Fruit fly (Drosophila melanogaster): ENCODE results near the gene Mitofilin.

The Mitofilin gene

DNA sequence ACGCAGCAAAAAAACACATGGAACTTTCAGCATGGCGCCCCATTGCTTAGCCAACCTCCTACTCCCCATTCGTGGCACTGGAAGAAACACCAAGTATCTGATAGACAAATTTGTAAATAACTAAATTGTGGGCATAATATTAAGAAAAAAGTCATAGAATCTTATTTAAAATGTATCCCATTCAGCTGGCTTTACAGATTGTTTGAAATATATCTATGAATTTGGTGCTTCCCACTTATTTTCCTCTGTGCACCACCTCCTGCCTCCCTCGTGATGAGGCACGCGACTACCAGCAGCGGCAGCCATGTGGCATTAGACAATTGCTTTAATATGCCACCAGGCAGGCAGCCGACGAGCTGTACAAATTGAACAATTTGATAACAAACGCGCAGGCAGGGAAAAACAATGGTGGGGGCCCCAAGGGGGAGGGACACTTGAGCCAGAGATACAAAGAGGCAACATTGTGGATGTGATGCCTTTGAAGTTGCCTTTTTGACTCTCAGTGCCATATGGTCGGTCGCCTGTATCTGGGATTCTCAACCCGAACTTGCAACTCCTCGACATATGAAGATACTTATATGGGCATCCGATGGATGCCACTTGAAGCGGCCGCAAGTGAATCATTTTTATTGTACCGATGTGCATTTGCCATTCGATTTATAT lies 26.1 kb upstream of the Mitofilin start (continued):
- peak; percentile 95 for TF ChIP-seq twi (tag; optimal IDR thresholded peaks at IDR 0.05)
- no peak for TF ChIP-seq dan (GFP tag; IDR thresholded peaks at IDR 0.05)
- peak; percentile 64 for TF ChIP-seq CG11398 (GFP tag; optimal IDR thresholded peaks at IDR 0.05)
- peak; percentile 81 for TF ChIP-seq Dek (tag; optimal IDR thresholded peaks at IDR 0.05)
- peak; percentile 72 for TF ChIP-seq B-H1 (GFP tag; IDR thresholded peaks at IDR 0.05)
- TF ChIP-seq Hmr (GFP tag; optimal IDR thresholded peaks at IDR 0.05): peak; percentile 88
- TF ChIP-seq CG11456 (GFP tag; IDR thresholded peaks at IDR 0.05): peak; percentile 72
- no peak for TF ChIP-seq ab (GFP tag; optimal IDR thresholded peaks at IDR 0.05)
- peak; percentile 69 for TF ChIP-seq Camta (GFP tag; optimal IDR thresholded peaks at IDR 0.05)
- TF ChIP-seq vnd (GFP tag; IDR thresholded peaks at IDR 0.05; ENCODE audit: partially characterized antibody): no peak
- TF ChIP-seq zen2 (GFP tag; IDR thresholded peaks at IDR 0.05; ENCODE audit: partially characterized antibody): no peak
- TF ChIP-seq Hr51 (GFP tag; optimal IDR thresholded peaks at IDR 0.05): peak; percentile 35 to 83
- peak; percentile 76 for TF ChIP-seq phol (tag; optimal IDR thresholded peaks at IDR 0.05)
- peak; percentile 79 for TF ChIP-seq crol (GFP tag; IDR thresholded peaks at IDR 0.05)
- peak; percentile 82 for TF ChIP-seq Xbp1 (GFP tag; optimal IDR thresholded peaks at IDR 0.05)
- TF ChIP-seq CG18764 (GFP tag; optimal IDR thresholded peaks at IDR 0.05): peak; percentile 55
- peak in 1 of 2 experiments; percentile 20 for TF ChIP-seq crp (GFP tag; optimal IDR thresholded peaks at IDR 0.05)
- peak; percentile 66 for TF ChIP-seq tx (GFP tag; optimal IDR thresholded peaks at IDR 0.05)
- TF ChIP-seq lilli (GFP tag; optimal IDR thresholded peaks at IDR 0.05): peak; percentile 76
- TF ChIP-seq H2.0 (GFP tag; IDR thresholded peaks at IDR 0.05): peak; percentile 83
- peak; percentile 84 for TF ChIP-seq CG6689 (GFP tag; IDR thresholded peaks at IDR 0.05)
- TF ChIP-seq odd (GFP tag; optimal IDR thresholded peaks at IDR 0.05): peak; percentile 68
- peak; percentile 32 for TF ChIP-seq Sry-δ (GFP tag; optimal IDR thresholded peaks at IDR 0.05)
- TF ChIP-seq bigmax (GFP tag; optimal IDR thresholded peaks at IDR 0.05): no peak
- peak; percentile 50; the same call in 2 of the 3 replicates for TF ChIP-seq CG7357 (GFP tag; IDR thresholded peaks at IDR 0.05)
- peak; percentile 74 for TF ChIP-seq CG11695 (GFP tag; IDR thresholded peaks at IDR 0.05)
- peak; percentile 38 for TF ChIP-seq sima (GFP tag; optimal IDR thresholded peaks at IDR 0.05)
- TF ChIP-seq so (GFP tag; IDR thresholded peaks at IDR 0.05): peak; percentile 82
- TF ChIP-seq CG12769 (tag; optimal IDR thresholded peaks at IDR 0.05): peak; percentile 92
- TF ChIP-seq CG6175 (GFP tag; IDR thresholded peaks at IDR 0.05): peak; percentile 57; the same call in 1 of the 3 replicates
- TF ChIP-seq HmgZ (tag; optimal IDR thresholded peaks at IDR 0.05): peak; percentile 78
- TF ChIP-seq CG12659 (GFP tag; optimal IDR thresholded peaks at IDR 0.05): peak; percentile 81
- TF ChIP-seq Antp (GFP tag; optimal IDR thresholded peaks at IDR 0.05): peak; percentile 69
- peak; percentile 72 for TF ChIP-seq dmrt11E (tag; optimal IDR thresholded peaks at IDR 0.05)
- TF ChIP-seq Nf-YC (tag; optimal IDR thresholded peaks at IDR 0.05): peak; percentile 47
- TF ChIP-seq Sin3A (optimal IDR thresholded peaks at IDR 0.05): no peak
- peak; percentile 42 for TF ChIP-seq Dip3 (GFP tag; optimal IDR thresholded peaks at IDR 0.05)
- TF ChIP-seq sens (GFP tag): peak; percentile 97
- no peak for TF ChIP-seq Dp (GFP tag; optimal IDR thresholded peaks at IDR 0.05)
- peak; percentile 14 for TF ChIP-seq Lhr (GFP tag; optimal IDR thresholded peaks at IDR 0.05)
- peak; percentile 75 for TF ChIP-seq CG17328 (GFP tag; IDR thresholded peaks at IDR 0.05)
- no peak for TF ChIP-seq Kr (GFP tag; optimal IDR thresholded peaks at IDR 0.05)
- TF ChIP-seq Vsx1 (GFP tag; optimal IDR thresholded peaks at IDR 0.05): peak; percentile 47
- TF ChIP-seq E2f1 (GFP tag; IDR thresholded peaks at IDR 0.05): peak; percentile 82
- TF ChIP-seq bowl (GFP tag; IDR thresholded peaks at IDR 0.05): peak; percentile 57; the same call in 1 of the 2 replicates
- peak; percentile 80 for TF ChIP-seq CG17361 (GFP tag; IDR thresholded peaks at IDR 0.05)
- TF ChIP-seq CG6854 (GFP tag; optimal IDR thresholded peaks at IDR 0.05): peak; percentile 52
- TF ChIP-seq CG9876 (GFP tag; optimal IDR thresholded peaks at IDR 0.05): no peak
- TF ChIP-seq Optix (GFP tag; IDR thresholded peaks at IDR 0.05): peak; percentile 74; the same call in 2 of the 3 replicates
- peak; percentile 52 for TF ChIP-seq Jarid2 (GFP tag; optimal IDR thresholded peaks at IDR 0.05)

Data from whole organism, embryonic.